Worm (Caenorhabditis elegans): ENCODE results near the gene par-3.

DNA sequence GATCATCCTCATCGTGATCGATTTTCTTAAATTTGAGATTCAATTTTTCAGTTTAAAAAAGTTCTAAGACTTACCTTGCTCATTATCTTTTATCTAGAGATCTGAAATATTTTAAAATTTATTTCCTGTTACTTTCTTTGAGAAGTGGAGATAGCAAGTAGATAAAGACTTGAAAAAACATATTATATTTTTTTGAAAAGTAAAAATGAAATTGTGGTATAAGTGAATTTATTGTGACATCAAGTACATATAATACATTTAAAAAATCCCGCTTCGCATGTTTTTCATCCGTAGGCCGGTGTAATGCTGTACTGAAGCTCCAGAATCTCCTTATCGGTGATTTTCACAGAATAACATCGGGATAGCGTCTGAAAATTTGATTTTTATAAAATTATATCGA lies 33.2 kb downstream of the par-3 start, which contains the start of gene B0336.7:
- TF ChIP-seq dao-5 (tag; optimal IDR thresholded peaks at IDR 0.05) (no peak), him-1 (tag; optimal IDR thresholded peaks at IDR 0.05) (no peak)
